Fruit fly (Drosophila melanogaster) whole organism, embryonic: ENCODE results near the gene CG14229.

ENCODE experiments used
- Antp ChIP-seq: fragments of 200-800 bp; sonication (Bioruptor generic); optimal IDR thresholded peaks from 3 replicates; lab custom pipeline; 2016; ENCODE audit warnings: missing biosample characterization, missing genetic modification characterization
- Atf3 ChIP-seq: fragments of 200-800 bp; sonication (Bioruptor generic); optimal IDR thresholded peaks from 3 replicates; lab custom pipeline; 2016; ENCODE audit warnings: missing biosample characterization, missing genetic modification characterization
- Awh ChIP-seq: fragments of 200-800 bp; sonication (Bioruptor generic); IDR thresholded peaks from 2 replicates; pipeline ENCODE4, ENCODE4 v1.3.6; 2022; ENCODE audit warnings: missing biosample characterization, missing genetic modification characterization
- CG10267 ChIP-seq: fragments of 200-800 bp; sonication (Bioruptor generic); optimal IDR thresholded peaks from 2 replicates; lab custom pipeline; 2018; ENCODE audit warnings: missing biosample characterization, mild to moderate bottlenecking, missing genetic modification characterization, moderate library complexity
- CG11560 ChIP-seq: fragments of 200-800 bp; sonication (Bioruptor generic); IDR thresholded peaks from 3 replicates; pipeline ENCODE4 v1.3.6; 2022; ENCODE audit warnings: missing biosample characterization, missing genetic modification characterization
- CG12219 ChIP-seq: fragments of 200-800 bp; sonication (Bioruptor generic); optimal IDR thresholded peaks from 3 replicates; lab custom pipeline; 2018; ENCODE audit warnings: missing biosample characterization, mild to moderate bottlenecking, missing genetic modification characterization
- CG13287 ChIP-seq: fragments of 200-800 bp; sonication (Bioruptor generic); IDR thresholded peaks from 2 replicates; pipeline ENCODE4 v1.3.6; 2022; ENCODE audit warnings: missing biosample characterization, missing genetic modification characterization; ENCODE audit not compliant: partially characterized antibody
- CG14667 ChIP-seq: fragments of 200-800 bp; sonication (Bioruptor generic); IDR thresholded peaks from 2 replicates; pipeline ENCODE4 v1.3.6; 2022; ENCODE audit warnings: missing biosample characterization, missing genetic modification characterization
- CG14710 ChIP-seq: fragments of 200-800 bp; sonication (Bioruptor generic); optimal IDR thresholded peaks from 3 replicates; lab custom pipeline; 2019; ENCODE audit warnings: missing biosample characterization, mild to moderate bottlenecking, missing genetic modification characterization, moderate library complexity
- CG15479 ChIP-seq: fragments of 200-800 bp; sonication (Bioruptor generic); optimal IDR thresholded peaks from 3 replicates; lab custom pipeline; 2019; ENCODE audit warnings: missing biosample characterization, mild to moderate bottlenecking, missing genetic modification characterization, moderate library complexity
- CG15601 ChIP-seq: fragments of 200-800 bp; sonication (Bioruptor generic); optimal IDR thresholded peaks from 3 replicates; lab custom pipeline; 2019; ENCODE audit warnings: missing biosample characterization, mild to moderate bottlenecking, missing genetic modification characterization, moderate library complexity
- CG1792 ChIP-seq: fragments of 200-800 bp; sonication (Bioruptor generic); optimal IDR thresholded peaks from 2 replicates; lab custom pipeline; 2016; ENCODE audit warnings: missing biosample characterization, missing genetic modification characterization
- CG18011 ChIP-seq: fragments of 200-800 bp; sonication (Bioruptor generic); optimal IDR thresholded peaks from 2 replicates; lab custom pipeline; 2017; ENCODE audit warnings: missing biosample characterization, missing genetic modification characterization, mild to moderate bottlenecking, moderate library complexity, missing genotype
- CG31224 ChIP-seq: fragments of 200-800 bp; sonication (Bioruptor generic); IDR thresholded peaks from 2 replicates; pipeline ENCODE4 v1.3.6; 2022; ENCODE audit warnings: missing biosample characterization, missing genetic modification characterization
- CG3163 ChIP-seq: fragments of 200-800 bp; sonication (Bioruptor generic); optimal IDR thresholded peaks from 3 replicates; lab custom pipeline; 2016; ENCODE audit warnings: missing biosample characterization, missing genetic modification characterization
- CG4328 ChIP-seq: fragments of 200-800 bp; sonication (Bioruptor generic); optimal IDR thresholded peaks from 3 replicates; lab custom pipeline; 2017; ENCODE audit warnings: missing biosample characterization, missing genetic modification reagents, missing genetic modification characterization
- CG4424 ChIP-seq: fragments of 200-800 bp; sonication (Bioruptor generic); optimal IDR thresholded peaks from 3 replicates; lab custom pipeline; 2016; ENCODE audit warnings: missing biosample characterization, missing genetic modification characterization
- CG4707 ChIP-seq: fragments of 200-800 bp; sonication (Bioruptor generic); optimal IDR thresholded peaks from 2 replicates; lab custom pipeline; 2018; ENCODE audit warnings: missing biosample characterization, mild to moderate bottlenecking, missing genetic modification characterization, moderate library complexity
- CG5953 ChIP-seq: fragments of 200-800 bp; sonication (Bioruptor generic); IDR thresholded peaks from 2 replicates; pipeline ENCODE4 v1.3.6; 2022; ENCODE audit warnings: missing biosample characterization, missing genetic modification characterization
- D ChIP-seq, 2 experiments: fragments of 200-800 bp in 1 of 2; fragments of >200 bp in 1 of 2; sonication (Bioruptor generic) in 1 of 2; optimal IDR thresholded peaks; 2 replicates in 1 of 2; 3 replicates in 1 of 2; lab custom pipeline; 2017; ENCODE audit warnings: mild to moderate bottlenecking in 1 of 2, missing biosample characterization in 1 of 2, missing genetic modification characterization in 1 of 2, missing genetic modification reagents in 1 of 2
- Dbx ChIP-seq: fragments of 200-800 bp; sonication (Bioruptor generic); IDR thresholded peaks from 3 replicates; pipeline ENCODE4 v1.3.6; 2022; ENCODE audit warnings: missing biosample characterization, missing genetic modification characterization
- Dll ChIP-seq: fragments of 200-800 bp; sonication (Bioruptor generic); IDR thresholded peaks from 4 replicates; pipeline ENCODE4 v1.3.6; 2022; ENCODE audit warnings: missing biosample characterization, missing genetic modification characterization; ENCODE audit not compliant: partially characterized antibody
- ERR ChIP-seq: fragments of 200-800 bp; sonication (Bioruptor generic); optimal IDR thresholded peaks from 2 replicates; lab custom pipeline; 2016; ENCODE audit warnings: missing biosample characterization, missing genetic modification characterization
- Ets65A ChIP-seq: fragments of 200-800 bp; sonication (Bioruptor generic); peaks from one replicate; lab custom pipeline; 2016; ENCODE audit warnings: missing biosample characterization, missing genetic modification characterization
- Ets97D ChIP-seq: fragments of 200-800 bp; sonication (Bioruptor generic); optimal IDR thresholded peaks from 3 replicates; lab custom pipeline; 2016; ENCODE audit warnings: missing biosample characterization, missing genetic modification characterization
- H2.0 ChIP-seq: fragments of 200-800 bp; sonication (Bioruptor generic); IDR thresholded peaks from 2 replicates; pipeline ENCODE4 v1.3.6; 2022; ENCODE audit warnings: missing biosample characterization, missing genetic modification characterization
- Hey ChIP-seq: fragments of 200-800 bp; sonication (Bioruptor generic); optimal IDR thresholded peaks from 3 replicates; lab custom pipeline; 2018; ENCODE audit warnings: missing biosample characterization, mild to moderate bottlenecking, missing genetic modification characterization
- Meics ChIP-seq: fragments of 200-800 bp; sonication (Bioruptor generic); optimal IDR thresholded peaks from 2 replicates; lab custom pipeline; 2017; ENCODE audit warnings: missing biosample characterization, mild to moderate bottlenecking, missing genetic modification characterization
- Myb ChIP-seq: fragments of 200-800 bp; sonication (Bioruptor generic); optimal IDR thresholded peaks from 2 replicates; lab custom pipeline; 2016; ENCODE audit warnings: missing biosample characterization, missing genetic modification characterization
- NC2α ChIP-seq: fragments of 200-800 bp; sonication (Bioruptor generic); optimal IDR thresholded peaks from 2 replicates; lab custom pipeline; 2016; ENCODE audit warnings: missing biosample characterization, missing genetic modification characterization
- Oli ChIP-seq: fragments of 200-800 bp; sonication (Bioruptor generic); optimal IDR thresholded peaks from 2 replicates; lab custom pipeline; 2018; ENCODE audit warnings: missing biosample characterization, mild to moderate bottlenecking, missing genetic modification characterization, moderate library complexity
- Opbp ChIP-seq: fragments of 200-800 bp; sonication (Bioruptor generic); IDR thresholded peaks from 3 replicates; pipeline ENCODE4 v1.3.6; 2022; ENCODE audit warnings: missing biosample characterization, missing genetic modification characterization; ENCODE audit not compliant: partially characterized antibody
- Sox100B ChIP-seq: fragments of 200-800 bp; sonication (Bioruptor generic); optimal IDR thresholded peaks from 3 replicates; lab custom pipeline; 2018; ENCODE audit warnings: missing biosample characterization, mild to moderate bottlenecking, missing genetic modification characterization
- Usf ChIP-seq: fragments of 200-800 bp; sonication (Bioruptor generic); optimal IDR thresholded peaks from 2 replicates; lab custom pipeline; 2017; ENCODE audit warnings: missing genotype, missing biosample characterization, missing genetic modification characterization
- ap ChIP-seq: fragments of 200-800 bp; sonication (Bioruptor generic); IDR thresholded peaks from 2 replicates; pipeline ENCODE4 v1.3.6; 2022; ENCODE audit warnings: missing biosample characterization, missing genetic modification characterization
- ara ChIP-seq: fragments of 200-800 bp; sonication (Bioruptor generic); IDR thresholded peaks from 2 replicates; pipeline ENCODE4 v1.3.6; 2022; ENCODE audit warnings: missing biosample characterization, missing genetic modification characterization
- bcd ChIP-seq: fragments of 200-800 bp; sonication (Bioruptor generic); optimal IDR thresholded peaks from 2 replicates; lab custom pipeline; 2017; ENCODE audit warnings: missing biosample characterization, mild to moderate bottlenecking, missing genetic modification characterization
- br ChIP-seq: fragments of >200 bp; optimal IDR thresholded peaks from 2 replicates; lab custom pipeline; 2017
- chinmo ChIP-seq: fragments of 200-800 bp; sonication (Bioruptor generic); IDR thresholded peaks from 4 replicates; pipeline ENCODE4 v1.3.6; 2022; ENCODE audit warnings: missing biosample characterization, missing genetic modification characterization; ENCODE audit not compliant: partially characterized antibody
- da ChIP-seq: fragments of 200-800 bp; sonication (Bioruptor generic); optimal IDR thresholded peaks from 2 replicates; lab custom pipeline; 2016; ENCODE audit warnings: missing biosample characterization, missing genetic modification characterization
- exex ChIP-seq: fragments of 200-800 bp; sonication (Bioruptor generic); optimal IDR thresholded peaks from 4 replicates; lab custom pipeline; 2018; ENCODE audit warnings: missing biosample characterization, mild to moderate bottlenecking, missing genetic modification characterization, moderate library complexity
- gfzf ChIP-seq: fragments of 200-800 bp; sonication (Bioruptor generic); optimal IDR thresholded peaks from 2 replicates; lab custom pipeline; 2016; ENCODE audit warnings: missing biosample characterization, mild to moderate bottlenecking, missing genetic modification characterization, moderate library complexity
- kay ChIP-seq: fragments of 200-800 bp; sonication (Bioruptor generic); optimal IDR thresholded peaks from 2 replicates; lab custom pipeline; 2016; ENCODE audit warnings: missing biosample characterization, missing genetic modification characterization
- pfk ChIP-seq: fragments of 200-800 bp; sonication (Bioruptor generic); optimal IDR thresholded peaks from 2 replicates; lab custom pipeline; 2018; ENCODE audit warnings: missing biosample characterization, mild to moderate bottlenecking, missing genetic modification characterization, moderate library complexity
- ranshi ChIP-seq: fragments of 200-800 bp; sonication (Bioruptor generic); IDR thresholded peaks from 2 replicates; pipeline ENCODE4 v1.3.6; 2022; ENCODE audit warnings: missing biosample characterization, missing genetic modification characterization
- rib ChIP-seq: fragments of 200-800 bp; sonication (Bioruptor generic); IDR thresholded peaks from 2 replicates; pipeline ENCODE4 v1.3.6; 2022; ENCODE audit warnings: missing biosample characterization, missing genetic modification characterization
- row ChIP-seq: fragments of 200-800 bp; sonication (Bioruptor generic); IDR thresholded peaks from 3 replicates; pipeline ENCODE4 v1.3.6; 2022; ENCODE audit warnings: missing biosample characterization, missing genetic modification characterization
- so ChIP-seq: fragments of 200-800 bp; sonication (Bioruptor generic); IDR thresholded peaks from 3 replicates; pipeline ENCODE4 v1.3.6; 2022; ENCODE audit warnings: missing biosample characterization, missing genetic modification characterization
- toy ChIP-seq: fragments of 200-800 bp; sonication (Bioruptor generic); IDR thresholded peaks from 2 replicates; pipeline ENCODE4 v1.3.6; 2022; ENCODE audit warnings: missing biosample characterization, missing genetic modification characterization
- vvl ChIP-seq: fragments of 200-800 bp; sonication (Bioruptor generic); IDR thresholded peaks from 2 replicates; pipeline ENCODE4 v1.3.6; 2022; ENCODE audit warnings: missing biosample characterization, missing genetic modification characterization
- z ChIP-seq: fragments of 200-800 bp; sonication (Bioruptor generic); IDR thresholded peaks from 3 replicates; pipeline ENCODE4 v1.3.6; 2022; ENCODE audit warnings: missing biosample characterization, missing genetic modification characterization

The CG14229 gene

DNA sequence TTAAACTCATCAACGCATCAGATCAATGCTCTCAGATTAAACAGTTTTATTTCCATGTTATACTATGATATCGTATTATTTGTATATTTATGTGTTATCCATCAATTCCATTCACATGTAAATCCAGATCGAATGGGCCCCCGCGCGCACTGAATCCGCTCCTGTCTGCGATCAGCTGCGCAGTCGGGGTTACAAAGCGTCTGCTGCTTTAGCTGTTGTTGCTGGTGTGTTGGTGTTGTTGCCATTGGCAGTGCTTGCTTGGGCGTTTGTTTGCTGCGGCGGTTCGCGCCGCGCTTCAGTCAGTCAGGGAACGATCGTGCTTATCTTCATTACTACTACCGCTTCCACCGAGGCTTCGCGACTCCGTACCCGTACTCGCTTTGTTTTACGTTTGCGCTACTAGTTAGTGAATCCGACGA lies 28.1 kb downstream of the CG14229 start, which contains the start of gene Zw (continued):
- TF ChIP-seq exex (tag; lab: Kevin White, UChicago), result peak; percentile 7
- no peak for TF ChIP-seq CG5953
- TF ChIP-seq CG11560, result no peak
- no peak for TF ChIP-seq Myb (GFP tag; lab: Kevin White, UChicago)
- TF ChIP-seq Dbx (GFP tag; lab: Robert Waterston, UW), result peak; percentile 58; the same call in 2 of the 3 replicates
- peak; percentile 49; the same call in 1 of the 2 replicates for TF ChIP-seq ranshi
- no peak for TF ChIP-seq ap
- TF ChIP-seq Antp (GFP tag; lab: Kevin White, UChicago), result peak; percentile 35
- TF ChIP-seq br (lab: Kevin White, UChicago), result no peak
- TF ChIP-seq ERR (GFP tag; lab: Kevin White, UChicago), result no peak
- no peak for TF ChIP-seq D (optimal IDR thresholded peaks at IDR 0.05; lab: Kevin White, UChicago)
- no peak for TF ChIP-seq D (GFP tag; optimal IDR thresholded peaks at IDR 0.05; lab: Kevin White, UChicago)
- TF ChIP-seq CG14710, result peak; percentile 2
- TF ChIP-seq Ets65A (GFP tag; lab: Kevin White, UChicago), result peak; percentile 80
- peak; percentile 27; the same call in 1 of the 2 replicates for TF ChIP-seq CG13287
- no peak for TF ChIP-seq pfk
- TF ChIP-seq vvl (GFP tag; lab: Robert Waterston, UW), result peak; percentile 84
- TF ChIP-seq rib (GFP tag; lab: Robert Waterston, UW), result 0 out of 2 replicates have a peak, but pooled peaks have one; percentile 27
- TF ChIP-seq Atf3, result peak; percentile 6
- no peak for TF ChIP-seq CG10267 (tag; lab: Kevin White, UChicago)
- TF ChIP-seq ara, result peak; percentile 36; the same call in 1 of the 2 replicates
- TF ChIP-seq Sox100B (GFP tag; lab: Kevin White, UChicago), result no peak
- no peak for TF ChIP-seq CG1792
- TF ChIP-seq row (GFP tag; lab: Robert Waterston, UW), result peak; percentile 94
- no peak for TF ChIP-seq CG4328 (GFP tag; lab: Kevin White, UChicago)
- no peak for TF ChIP-seq CG3163 (GFP tag; lab: Kevin White, UChicago)
- no peak for TF ChIP-seq gfzf (GFP tag; lab: Kevin White, UChicago)
- TF ChIP-seq Usf (GFP tag; lab: Kevin White, UChicago), result peak; percentile 35
- TF ChIP-seq kay (GFP tag; lab: Kevin White, UChicago), result no peak
- TF ChIP-seq z (GFP tag; lab: Robert Waterston, UW), result no peak
- no peak for TF ChIP-seq toy (GFP tag; lab: Robert Waterston, UW)
- no peak for TF ChIP-seq CG15479
- no peak for TF ChIP-seq NC2α (GFP tag; lab: Kevin White, UChicago)
- peak; percentile 51; the same call in 1 of the 2 replicates for TF ChIP-seq H2.0 (GFP tag; lab: Robert Waterston, UW)
- TF ChIP-seq CG18011 (GFP tag; lab: Kevin White, UChicago), result no peak
- TF ChIP-seq CG14667 (GFP tag; lab: Robert Waterston, UW), result peak; percentile 62
- peak; percentile 80 for TF ChIP-seq Opbp (GFP tag; lab: Robert Waterston, UW)
- no peak for TF ChIP-seq Ets97D (GFP tag; lab: Kevin White, UChicago)
- 0 out of 3 replicates have a peak, but pooled peaks have one; percentile 37 for TF ChIP-seq so
- peak; percentile 95 for TF ChIP-seq chinmo (GFP tag; lab: Robert Waterston, UW)
- TF ChIP-seq CG4707 (GFP tag; lab: Kevin White, UChicago), result no peak
- TF ChIP-seq Meics (GFP tag; lab: Kevin White, UChicago), result peak; percentile 25
- TF ChIP-seq CG4424 (GFP tag; lab: Kevin White, UChicago), result peak; percentile 52
- no peak for TF ChIP-seq Hey
- no peak for TF ChIP-seq CG15601 (tag; lab: Kevin White, UChicago)
- peak; percentile 47 for TF ChIP-seq bcd (GFP tag; lab: Kevin White, UChicago)
- TF ChIP-seq da, result no peak
- TF ChIP-seq CG12219 (GFP tag; lab: Kevin White, UChicago), result peak; percentile 28
- TF ChIP-seq Oli (tag; lab: Kevin White, UChicago), result peak; percentile 33
- 0 out of 2 replicates have a peak, but pooled peaks have one; percentile 38 for TF ChIP-seq CG31224 (GFP tag; lab: Robert Waterston, UW)
- 0 out of 4 replicates have a peak, but pooled peaks have one; percentile 19 for TF ChIP-seq Dll
- TF ChIP-seq Awh (GFP tag; lab: Robert Waterston, UW), result no peak
